Worm (Caenorhabditis elegans): ENCODE measurements around the gene fbxb-111.

DNA sequence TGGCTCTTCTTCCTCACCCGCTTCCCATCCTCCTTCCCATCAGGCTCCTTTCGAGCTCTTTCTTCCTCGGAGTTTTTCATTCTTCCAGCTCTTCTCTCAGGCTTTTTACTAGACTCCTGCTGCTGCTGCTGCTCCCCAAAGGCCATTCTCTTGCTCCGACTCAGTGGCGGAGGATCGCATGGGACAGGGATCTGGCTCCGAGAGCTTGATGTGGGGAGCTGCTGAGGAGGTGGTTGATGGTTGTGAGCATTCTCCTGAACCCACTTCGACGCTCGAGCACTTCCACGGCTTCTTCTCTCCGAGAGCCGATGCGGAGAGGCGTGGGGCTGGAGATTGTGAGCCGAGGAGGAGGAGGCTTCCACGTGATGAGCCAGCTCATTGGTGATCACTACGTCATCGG is 11.0 kb upstream of the fbxb-111 start:
- TF ChIP-seq B0019.2 (GFP tag; conservative IDR thresholded peaks at IDR 0.05) (no peak), Y53F4B.3 (GFP tag; IDR thresholded peaks at IDR 0.05) (no peak), mcd-1 (GFP tag; IDR thresholded peaks at IDR 0.05) (no peak), unc-62 (GFP tag; optimal IDR thresholded peaks at IDR 0.05) (no peak), ccch-3 (GFP tag; optimal IDR thresholded peaks at IDR 0.05) (no peak), D2030.7 (GFP tag; IDR thresholded peaks at IDR 0.05) (no peak)

All from whole organism, young adult.